Worm (Caenorhabditis elegans) whole organism, L3 larva: Measurements from ENCODE around the gene nhr-209.

Experiments used
- aly-2 ChIP-seq: fragments of 150-350 bp; optimal IDR thresholded peaks from 2 replicates; lab custom pipeline; 2014; ENCODE audit warnings: missing biosample characterization, missing genetic modification characterization
- ama-1 ChIP-seq: fragments of 150-350 bp; optimal IDR thresholded peaks from 2 replicates; lab custom pipeline; 2018
- ceh-28 ChIP-seq: fragments of 150-350 bp; optimal IDR thresholded peaks from 2 replicates; lab custom pipeline; 2014; ENCODE audit warnings: missing biosample characterization, missing genetic modification reagents, missing genetic modification characterization
- ceh-9 ChIP-seq: sonication (generic microtip); optimal IDR thresholded peaks from 2 replicates; lab custom pipeline; 2018; ENCODE audit warnings: missing biosample characterization, missing genetic modification characterization
- daf-12 ChIP-seq: fragments of 150-350 bp; optimal IDR thresholded peaks from 2 replicates; lab custom pipeline; 2014; ENCODE audit warnings: missing biosample characterization, missing genetic modification reagents, missing genetic modification characterization
- egl-5 ChIP-seq: fragments of 150-350 bp; optimal IDR thresholded peaks from 2 replicates; lab custom pipeline; 2017; ENCODE audit warnings: missing biosample characterization, missing genetic modification reagents, missing genetic modification characterization, inconsistent platforms
- eor-1 ChIP-seq, 2 experiments: fragments of 150-350 bp; optimal IDR thresholded peaks; 2 replicates each; lab custom pipeline; 2014 to 2018; ENCODE audit warnings: missing biosample characterization in 2 of 2, missing genetic modification characterization in 2 of 2
- fkh-2 ChIP-seq: fragments of 150-350 bp; optimal IDR thresholded peaks from 2 replicates; lab custom pipeline; 2014; ENCODE audit warnings: missing biosample characterization, missing genetic modification reagents, missing genetic modification characterization
- fos-1 ChIP-seq: fragments of 150-350 bp; optimal IDR thresholded peaks from 2 replicates; lab custom pipeline; 2014; ENCODE audit warnings: missing biosample characterization, missing genetic modification characterization
- jun-1 ChIP-seq: fragments of 150-350 bp; optimal IDR thresholded peaks from 2 replicates; lab custom pipeline; 2014; ENCODE audit warnings: missing biosample characterization, missing genetic modification reagents, missing genetic modification characterization
- lin-15B ChIP-seq: fragments of 150-350 bp; optimal IDR thresholded peaks from 2 replicates; lab custom pipeline; 2014; ENCODE audit warnings: missing biosample characterization, missing genetic modification characterization
- lin-39 ChIP-seq: fragments of 150-350 bp; optimal IDR thresholded peaks from 2 replicates; lab custom pipeline; 2018; ENCODE audit warnings: missing biosample characterization, missing genetic modification reagents, missing genetic modification characterization
- lsy-12 ChIP-seq: sonication (generic microtip); optimal IDR thresholded peaks from 2 replicates; lab custom pipeline; 2016; ENCODE audit warnings: mild to moderate bottlenecking, missing genetic modification characterization, missing compliant biosample characterization
- nfya-1 ChIP-seq: sonication (generic microtip); optimal IDR thresholded peaks from 2 replicates; lab custom pipeline; 2017; ENCODE audit warnings: missing genetic modification characterization, mild to moderate bottlenecking, missing compliant biosample characterization, antibody characterized with exemption, moderate library complexity; ENCODE audit not compliant: insufficient read depth
- nhr-25 ChIP-seq: sonication (generic microtip); optimal IDR thresholded peaks from 2 replicates; lab custom pipeline; 2017; ENCODE audit warnings: missing biosample characterization, missing genetic modification characterization
- nhr-43 ChIP-seq: sonication (generic microtip); optimal IDR thresholded peaks from 2 replicates; lab custom pipeline; 2016; ENCODE audit warnings: mild to moderate bottlenecking, missing genetic modification characterization, missing compliant biosample characterization; ENCODE audit not compliant: poor library complexity, severe bottlenecking
- nhr-67 ChIP-seq: fragments of 150-350 bp; optimal IDR thresholded peaks from 2 replicates; lab custom pipeline; 2014; ENCODE audit warnings: missing biosample characterization, missing genetic modification characterization
- nhr-76 ChIP-seq: fragments of 150-350 bp; sonication (generic microtip); optimal IDR thresholded peaks from 5 replicates; lab custom pipeline; 2014; ENCODE audit warnings: missing biosample characterization, missing genetic modification characterization
- skn-1 ChIP-seq: fragments of 150-350 bp; optimal IDR thresholded peaks from 2 replicates; lab custom pipeline; 2014; ENCODE audit warnings: missing biosample characterization, missing genetic modification characterization
- snpc-4 ChIP-seq: fragments of 150-350 bp; optimal IDR thresholded peaks from 2 replicates; lab custom pipeline; 2014; ENCODE audit warnings: missing biosample characterization, missing genetic modification characterization
- unc-62 ChIP-seq: fragments of 150-350 bp; sonication (generic microtip); optimal IDR thresholded peaks from 4 replicates; lab custom pipeline; 2014; ENCODE audit warnings: missing biosample characterization, missing genetic modification reagents, missing genetic modification characterization
- zag-1 ChIP-seq: fragments of 150-350 bp; optimal IDR thresholded peaks from 2 replicates; lab custom pipeline; 2014; ENCODE audit warnings: missing biosample characterization, missing genetic modification characterization
- ztf-4 ChIP-seq: fragments of 150-350 bp; optimal IDR thresholded peaks from 2 replicates; lab custom pipeline; 2014; ENCODE audit warnings: missing biosample characterization, missing genetic modification characterization

Gene nhr-209

DNA sequence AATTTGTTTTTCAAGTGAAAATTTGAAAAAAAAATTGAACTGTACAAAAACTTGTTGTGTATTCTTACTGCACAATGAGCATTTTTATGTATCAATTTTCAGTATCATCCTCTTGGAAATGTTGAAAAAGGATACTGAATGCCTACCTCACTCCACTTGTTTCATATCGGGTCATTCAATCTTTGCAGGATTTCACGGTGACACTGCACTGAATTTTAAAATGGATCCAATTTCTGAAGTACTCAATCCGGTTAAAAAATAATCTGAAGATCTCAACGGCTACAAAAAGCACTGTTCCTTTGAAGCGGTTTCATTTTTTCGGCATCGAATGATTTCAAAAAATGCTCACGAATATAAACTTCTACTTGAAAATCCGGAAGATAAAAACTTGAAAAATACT is 40.0 kb downstream of the nhr-209 start:
- TF ChIP-seq nhr-67 (tag; lab: Kevin White, UChicago), result no peak
- TF ChIP-seq ztf-4 (tag; lab: Kevin White, UChicago), result no peak
- TF ChIP-seq eor-1 (tag; optimal IDR thresholded peaks at IDR 0.05; lab: Kevin White, UChicago), result no peak
- no peak for TF ChIP-seq nhr-43 (tag; lab: Kevin White, UChicago)
- no peak for TF ChIP-seq aly-2
- TF ChIP-seq nhr-25, result no peak
- no peak for TF ChIP-seq nhr-76
- no peak for TF ChIP-seq skn-1
- TF ChIP-seq lin-39 (tag; lab: Kevin White, UChicago), result no peak
- no peak for TF ChIP-seq daf-12 (tag; lab: Kevin White, UChicago)
- TF ChIP-seq nfya-1, result no peak

DNA sequence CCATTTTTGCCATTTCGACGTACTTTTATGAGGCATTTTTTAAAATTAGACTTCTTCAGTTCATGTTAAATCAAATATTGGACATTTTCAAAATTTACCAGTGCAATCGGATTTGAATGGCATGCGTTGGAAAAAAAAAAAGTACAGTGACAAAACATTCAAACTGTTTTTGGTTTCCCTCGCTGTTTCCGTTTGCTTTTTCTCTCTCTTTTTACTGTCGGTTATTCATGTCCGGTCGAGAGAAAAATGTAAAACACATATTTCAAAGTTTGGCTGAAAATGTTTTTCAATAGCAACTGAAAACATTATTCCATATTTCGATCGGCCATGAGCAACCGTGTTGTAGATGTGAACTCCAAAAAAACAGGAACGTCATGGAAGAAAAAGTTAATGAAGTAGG is 42.7 kb downstream of the nhr-209 start, which contains the start of gene C27A7.3:
Gene C27A7.3 (plus strand): TSS at position 301 of the 400 bp plus-strand sequence.
- TF ChIP-seq egl-5 (tag; lab: Kevin White, UChicago), result no peak
- TF ChIP-seq nhr-76, result no peak
- no peak for TF ChIP-seq unc-62
- no peak for TF ChIP-seq lsy-12
- no peak for TF ChIP-seq jun-1 (tag; lab: Kevin White, UChicago)
- TF ChIP-seq snpc-4, result no peak
- no peak for TF ChIP-seq nhr-25
- TF ChIP-seq ama-1 (lab: Kevin White, UChicago), result no peak
- no peak for TF ChIP-seq fos-1 (tag; lab: Kevin White, UChicago)
- TF ChIP-seq zag-1, result no peak
- TF ChIP-seq eor-1 (tag; optimal IDR thresholded peaks at IDR 0.05; lab: Kevin White, UChicago), result no peak
- TF ChIP-seq fkh-2 (tag; lab: Kevin White, UChicago), result no peak
- TF ChIP-seq ceh-28 (tag; lab: Kevin White, UChicago), result no peak
- TF ChIP-seq lin-15B, result no peak
- TF ChIP-seq ceh-9 (tag; lab: Kevin White, UChicago), result no peak
